Worm (Caenorhabditis elegans) whole organism, L2 larva: Measurements from ENCODE around the gene F40F8.4.

Experiments used
- C34F6.9 ChIP-seq: fragments of 150-350 bp; optimal IDR thresholded peaks from 2 replicates; lab custom pipeline; 2014; ENCODE audit warnings: missing biosample characterization, missing genetic modification characterization
- R02D3.7 ChIP-seq: fragments of 150-350 bp; optimal IDR thresholded peaks from 2 replicates; lab custom pipeline; 2014; ENCODE audit warnings: missing biosample characterization, missing genetic modification characterization
- Y55F3AM.14 ChIP-seq: fragments of 200-800 bp; sonication (Bioruptor generic); optimal IDR thresholded peaks from 2 replicates; lab custom pipeline; 2018; ENCODE audit warnings: mild to moderate bottlenecking, missing genetic modification characterization, missing compliant biosample characterization
- aly-2 ChIP-seq: fragments of 150-350 bp; optimal IDR thresholded peaks from 2 replicates; lab custom pipeline; 2014; ENCODE audit warnings: missing biosample characterization, missing genetic modification characterization
- ama-1 ChIP-seq: fragments of 150-350 bp; optimal IDR thresholded peaks from 2 replicates; lab custom pipeline; 2018; ENCODE audit warnings: inconsistent platforms
- blmp-1 ChIP-seq: sonication (generic microtip); optimal IDR thresholded peaks from 2 replicates; lab custom pipeline; 2017; ENCODE audit warnings: missing genetic modification characterization, mild to moderate bottlenecking, missing compliant biosample characterization, antibody characterized with exemption, moderate library complexity; ENCODE audit not compliant: insufficient read depth
- ceh-16 ChIP-seq: fragments of 150-350 bp; optimal IDR thresholded peaks from 2 replicates; lab custom pipeline; 2014; ENCODE audit warnings: missing biosample characterization, missing genetic modification characterization
- crh-2 ChIP-seq: sonication (generic microtip); optimal IDR thresholded peaks from 2 replicates; lab custom pipeline; 2017; ENCODE audit warnings: missing biosample characterization, missing genetic modification characterization
- elt-1 ChIP-seq: fragments of 150-350 bp; optimal IDR thresholded peaks from 2 replicates; lab custom pipeline; 2014; ENCODE audit warnings: missing biosample characterization, missing genetic modification characterization
- elt-3 ChIP-seq: sonication (generic microtip); optimal IDR thresholded peaks from 2 replicates; lab custom pipeline; 2017; ENCODE audit warnings: missing biosample characterization, missing genetic modification characterization
- fos-1 ChIP-seq: fragments of 150-350 bp; optimal IDR thresholded peaks from 2 replicates; lab custom pipeline; 2014; ENCODE audit warnings: missing biosample characterization, missing genetic modification characterization
- gmeb-1 ChIP-seq: fragments of 150-350 bp; optimal IDR thresholded peaks from 2 replicates; lab custom pipeline; 2014; ENCODE audit warnings: missing biosample characterization, missing genetic modification characterization
- lin-11 ChIP-seq: fragments of 150-350 bp; sonication (generic microtip); optimal IDR thresholded peaks from 2 replicates; lab custom pipeline; 2014; ENCODE audit warnings: missing biosample characterization, missing genetic modification characterization, inconsistent platforms, mixed read lengths
- lin-13 ChIP-seq: fragments of 150-350 bp; optimal IDR thresholded peaks from 2 replicates; lab custom pipeline; 2014; ENCODE audit warnings: missing biosample characterization, missing genetic modification reagents, missing genetic modification characterization
- lsy-2 ChIP-seq, 2 experiments: fragments of 150-350 bp in 1 of 2; sonication (generic microtip) in 1 of 2; optimal IDR thresholded peaks; 2 replicates each; lab custom pipeline; 2014 to 2017; ENCODE audit warnings: missing biosample characterization in 2 of 2, missing genetic modification characterization in 2 of 2
- mab-5 ChIP-seq: fragments of 150-350 bp; optimal IDR thresholded peaks from 2 replicates; lab custom pipeline; 2014; ENCODE audit warnings: missing biosample characterization, missing genetic modification characterization
- mbf-1 ChIP-seq: sonication (generic microtip); optimal IDR thresholded peaks from 2 replicates; lab custom pipeline; 2017; ENCODE audit warnings: missing biosample characterization, missing genetic modification characterization
- nhr-12 ChIP-seq: fragments of 150-350 bp; optimal IDR thresholded peaks from 2 replicates; lab custom pipeline; 2014; ENCODE audit warnings: missing biosample characterization, missing genetic modification characterization
- nhr-129 ChIP-seq: fragments of 150-350 bp; optimal IDR thresholded peaks from 2 replicates; lab custom pipeline; 2014; ENCODE audit warnings: missing biosample characterization, missing genetic modification characterization
- nhr-21 ChIP-seq: fragments of 150-350 bp; optimal IDR thresholded peaks from 2 replicates; lab custom pipeline; 2014; ENCODE audit warnings: missing biosample characterization, missing genetic modification characterization
- nhr-25 ChIP-seq: fragments of 150-350 bp; sonication (generic microtip); optimal IDR thresholded peaks from 3 replicates; lab custom pipeline; 2014; ENCODE audit warnings: missing biosample characterization, missing genetic modification characterization
- nhr-6 ChIP-seq: fragments of 150-350 bp; optimal IDR thresholded peaks from 2 replicates; lab custom pipeline; 2014; ENCODE audit warnings: missing biosample characterization, missing genetic modification characterization
- nhr-77 ChIP-seq: fragments of 150-350 bp; optimal IDR thresholded peaks from 2 replicates; lab custom pipeline; 2014; ENCODE audit warnings: missing biosample characterization, missing genetic modification characterization
- sem-4 ChIP-seq: fragments of 150-350 bp; optimal IDR thresholded peaks from 2 replicates; lab custom pipeline; 2014; ENCODE audit warnings: missing biosample characterization, missing genetic modification reagents, missing genetic modification characterization
- sma-3 ChIP-seq: sonication (generic microtip); optimal IDR thresholded peaks from 2 replicates; lab custom pipeline; 2016; ENCODE audit warnings: missing genetic modification reagents, missing genetic modification characterization, missing compliant biosample characterization
- sma-9 ChIP-seq, 2 experiments: fragments of 150-350 bp in 1 of 2; sonication (generic microtip) in 1 of 2; optimal IDR thresholded peaks; 2 replicates each; lab custom pipeline; 2014 to 2016; ENCODE audit warnings: missing genetic modification characterization in 2 of 2, mild to moderate bottlenecking in 1 of 2, missing biosample characterization in 1 of 2, missing compliant biosample characterization in 1 of 2, missing genetic modification reagents in 1 of 2, moderate library complexity in 1 of 2
- snpc-4 ChIP-seq: fragments of 150-350 bp; optimal IDR thresholded peaks from 2 replicates; lab custom pipeline; 2014; ENCODE audit warnings: missing biosample characterization, missing genetic modification characterization
- unc-55 ChIP-seq: fragments of 150-350 bp; sonication (generic microtip); optimal IDR thresholded peaks from 3 replicates; lab custom pipeline; 2014; ENCODE audit warnings: missing biosample characterization, missing genetic modification reagents, missing genetic modification characterization
- ztf-1 ChIP-seq: fragments of 200-800 bp; sonication (Bioruptor generic); conservative IDR thresholded peaks from 2 replicates; pipeline ENCODE4 v1.3.6; 2022; ENCODE audit warnings: missing genetic modification characterization, missing compliant biosample characterization
- ztf-11 ChIP-seq: sonication (generic microtip); optimal IDR thresholded peaks from 2 replicates; lab custom pipeline; 2017; ENCODE audit warnings: missing biosample characterization, missing genetic modification characterization

The F40F8.4 gene

DNA sequence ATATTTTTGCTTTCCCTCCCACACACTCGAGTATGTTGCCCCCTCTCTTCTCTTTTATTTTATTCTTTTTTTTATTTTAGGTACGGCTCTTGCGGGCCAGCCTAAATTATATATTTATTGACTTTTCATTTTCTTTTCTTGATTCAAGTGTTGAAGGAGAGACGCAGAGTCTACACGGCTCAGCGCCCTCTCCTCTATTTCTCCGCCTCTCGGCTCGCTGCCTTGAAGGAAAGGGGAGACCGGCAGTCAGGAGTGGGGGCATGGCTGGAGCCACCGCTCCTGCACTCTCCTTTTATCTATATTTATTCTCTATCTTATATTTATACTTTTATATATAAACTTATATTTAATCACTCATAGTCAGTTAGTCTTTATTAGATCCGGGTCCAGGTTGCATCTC lies 26.4 kb upstream of the F40F8.4 start:
- TF ChIP-seq unc-55 (GFP tag; lab: Kevin White, UChicago) (peak; percentile 22), nhr-129 (tag; lab: Kevin White, UChicago) (no peak)

ce11 chrII:11163291-11163690 lies 23.3 kb upstream of the F40F8.4 start:
- TF ChIP-seq sma-3 (GFP tag; lab: Kevin White, UChicago) = peak; percentile 55
- TF ChIP-seq elt-3 (tag; lab: Kevin White, UChicago) = no peak
- TF ChIP-seq ztf-11 = no peak
- no peak for TF ChIP-seq lin-13
- no peak for TF ChIP-seq ztf-1 (GFP tag; lab: Robert Waterston, UW)
- peak; percentile 20 for TF ChIP-seq sma-9 (GFP tag; optimal IDR thresholded peaks at IDR 0.05; lab: Kevin White, UChicago)
- no peak for TF ChIP-seq sma-9 (tag; optimal IDR thresholded peaks at IDR 0.05; lab: Kevin White, UChicago)
- TF ChIP-seq nhr-77 = no peak
- TF ChIP-seq nhr-129 (tag; lab: Kevin White, UChicago) = no peak
- no peak for TF ChIP-seq lsy-2 (tag; optimal IDR thresholded peaks at IDR 0.05; lab: Kevin White, UChicago)

DNA sequence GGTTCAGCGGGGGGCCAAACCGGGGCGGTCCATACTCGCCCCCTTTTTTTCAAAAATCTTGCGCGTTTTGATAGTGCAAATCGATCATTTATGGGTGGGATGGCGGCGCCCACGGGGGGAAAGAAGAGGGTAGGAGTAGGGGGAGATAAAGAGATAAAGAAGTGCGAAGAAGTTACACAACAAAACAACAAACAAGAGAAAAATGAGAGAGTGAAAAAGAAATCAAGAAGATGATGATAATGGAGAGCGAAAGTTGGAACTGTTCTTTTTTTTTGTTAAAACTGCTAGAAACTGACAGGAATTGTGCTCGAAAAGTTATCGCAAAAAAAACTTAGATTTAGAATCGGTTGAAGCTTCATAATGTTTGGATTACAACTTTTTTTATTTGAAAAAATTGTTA lies 22.4 kb upstream of the F40F8.4 start, which contains the start of gene ptr-13:
TSS of gene ptr-13 (minus strand) at position 92 of the 400 bp plus-strand sequence.
- TF ChIP-seq blmp-1 (tag; lab: Kevin White, UChicago) (peak; percentile 69), aly-2 (tag; lab: Kevin White, UChicago) (no peak), ztf-1 (GFP tag; lab: Robert Waterston, UW) (no peak), mab-5 (tag; lab: Kevin White, UChicago) (no peak), nhr-129 (tag; lab: Kevin White, UChicago) (no peak)
- TF ChIP-seq, all 48 proteins: peak for 1

ce11 chrII:11161675-11162074 lies 21.6 kb upstream of the F40F8.4 start:
- TF ChIP-seq Y55F3AM.14 (GFP tag; lab: Kevin White, UChicago) = no peak
- peak; percentile 68 for TF ChIP-seq blmp-1 (tag; lab: Kevin White, UChicago)

DNA sequence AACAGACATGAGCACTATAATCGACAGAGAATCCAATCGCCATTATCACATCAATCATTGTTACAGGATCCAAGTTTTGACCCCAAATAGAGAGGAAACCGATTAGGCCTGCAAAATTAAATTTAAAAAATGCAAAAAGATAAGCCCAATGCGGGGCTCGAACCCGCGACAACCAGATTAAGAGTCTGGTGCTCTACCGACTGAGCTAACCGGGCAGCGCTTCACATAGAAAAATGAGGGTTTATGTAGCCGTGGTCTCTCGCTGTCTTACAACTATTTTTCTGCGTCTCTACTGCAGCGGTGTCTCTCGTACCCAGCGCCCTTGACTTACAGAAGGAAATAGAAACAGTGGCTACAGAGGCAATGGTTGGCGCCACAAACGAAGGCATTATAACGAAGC lies 17.6 kb upstream of the F40F8.4 start:
- TF ChIP-seq mab-5 (tag; lab: Kevin White, UChicago) = no peak
- TF ChIP-seq C34F6.9 (tag; lab: Kevin White, UChicago) = peak; percentile 28
- peak; percentile 28 for TF ChIP-seq nhr-25 (tag; lab: Kevin White, UChicago)
- peak; percentile 67 for TF ChIP-seq nhr-129 (tag; lab: Kevin White, UChicago)
- TF ChIP-seq R02D3.7 (tag; lab: Kevin White, UChicago) = no peak
- peak; percentile 57 for TF ChIP-seq gmeb-1 (tag; lab: Kevin White, UChicago)
- TF ChIP-seq crh-2 (tag; lab: Kevin White, UChicago) = peak; percentile 31
- TF ChIP-seq nhr-12 (tag; lab: Kevin White, UChicago) = no peak
- no peak for TF ChIP-seq ztf-1 (GFP tag; lab: Robert Waterston, UW)
- no peak for TF ChIP-seq ceh-16
- TF ChIP-seq lsy-2 (tag; optimal IDR thresholded peaks at IDR 0.05; lab: Kevin White, UChicago) = peak; percentile 45 to 49
- TF ChIP-seq nhr-21 (tag; lab: Kevin White, UChicago) = peak; percentile 8
- peak; percentile 30 for TF ChIP-seq lin-13
- TF ChIP-seq elt-1 (tag; lab: Kevin White, UChicago) = no peak
- no peak for TF ChIP-seq mbf-1
- peak; percentile 58 for TF ChIP-seq snpc-4
- peak; percentile 27 for TF ChIP-seq unc-55 (GFP tag; lab: Kevin White, UChicago)
- peak; percentile 45 for TF ChIP-seq lin-11 (tag; lab: Kevin White, UChicago)
- TF ChIP-seq sem-4 = no peak
- no peak for TF ChIP-seq elt-3 (tag; lab: Kevin White, UChicago)
- TF ChIP-seq sma-3 (GFP tag; lab: Kevin White, UChicago) = peak; percentile 45
- peak; percentile 38 for TF ChIP-seq fos-1 (tag; lab: Kevin White, UChicago)
- TF ChIP-seq Y55F3AM.14 (GFP tag; lab: Kevin White, UChicago) = no peak
- TF ChIP-seq nhr-6 (tag; lab: Kevin White, UChicago) = no peak
- TF ChIP-seq ama-1 (lab: Kevin White, UChicago) = no peak

- peak; percentile 9 for TF ChIP-seq crh-2 (tag; lab: Kevin White, UChicago)
- no peak for TF ChIP-seq mab-5 (tag; lab: Kevin White, UChicago)
- TF ChIP-seq, all 48 proteins: peak for 1
Observed at ce11 chrII:11156160-11156559, 16.1 kb upstream of the F40F8.4 start.
